Fruit fly (Drosophila melanogaster): ENCODE results near the gene Spag1.
A peak's percentile ranks its signal among the peaks of the same experiment; 100 is the strongest.

Spag1 gene

dm6 chr3R:26980282-26980691 lies 32.7 kb downstream of the Spag1 start (continued):
- TF ChIP-seq CG8281 (tag; optimal IDR thresholded peaks at IDR 0.05), result no peak
- TF ChIP-seq CoRest (tag; optimal IDR thresholded peaks at IDR 0.05), result no peak
- TF ChIP-seq CG3847 (GFP tag; IDR thresholded peaks at IDR 0.05), result no peak
- no peak for TF ChIP-seq org-1 (GFP tag; optimal IDR thresholded peaks at IDR 0.05)
- no peak for TF ChIP-seq CG9876 (GFP tag; optimal IDR thresholded peaks at IDR 0.05)
- peak; percentile 39 for TF ChIP-seq CG6765 (GFP tag; optimal IDR thresholded peaks at IDR 0.05)
- peak; percentile 48 for TF ChIP-seq CG3281 (GFP tag; optimal IDR thresholded peaks at IDR 0.05)
- TF ChIP-seq amos (GFP tag; IDR thresholded peaks at IDR 0.05; ENCODE audit: partially characterized antibody), result peak; percentile 48; the same call in 1 of the 2 replicates
- no peak for TF ChIP-seq bsh (GFP tag; optimal IDR thresholded peaks at IDR 0.05)
- TF ChIP-seq CG13624 (GFP tag; optimal IDR thresholded peaks at IDR 0.05), result no peak
- peak; percentile 23; the same call in 1 of the 3 replicates for TF ChIP-seq otp (GFP tag; IDR thresholded peaks at IDR 0.05)
- TF ChIP-seq D (optimal IDR thresholded peaks at IDR 0.05), result no peak
- TF ChIP-seq D (GFP tag; optimal IDR thresholded peaks at IDR 0.05), result no peak
- TF ChIP-seq bbx (GFP tag; IDR thresholded peaks at IDR 0.05; ENCODE audit: partially characterized antibody), result no peak
- TF ChIP-seq CG9817 (tag; optimal IDR thresholded peaks at IDR 0.05), result no peak
- TF ChIP-seq CG12219 (GFP tag; optimal IDR thresholded peaks at IDR 0.05), result no peak
- no peak for TF ChIP-seq NfI (GFP tag; optimal IDR thresholded peaks at IDR 0.05)
- TF ChIP-seq CG11398 (GFP tag; optimal IDR thresholded peaks at IDR 0.05), result no peak
- no peak for TF ChIP-seq CG7745 (tag; optimal IDR thresholded peaks at IDR 0.05)
- peak; percentile 56 for TF ChIP-seq sens (GFP tag)
- no peak for TF ChIP-seq trh (GFP tag; optimal IDR thresholded peaks at IDR 0.05)
- TF ChIP-seq grau (tag; optimal IDR thresholded peaks at IDR 0.05), result no peak
- TF ChIP-seq CG13287 (GFP tag; IDR thresholded peaks at IDR 0.05; ENCODE audit: partially characterized antibody), result peak; percentile 70
- TF ChIP-seq CG1647 (GFP tag; optimal IDR thresholded peaks at IDR 0.05), result no peak
- TF ChIP-seq sim (GFP tag; IDR thresholded peaks at IDR 0.05), result no peak
- TF ChIP-seq insv (GFP tag; optimal IDR thresholded peaks at IDR 0.05), result no peak
- no peak for TF ChIP-seq CG43689 (GFP tag; IDR thresholded peaks at IDR 0.05)
- TF ChIP-seq CG9215 (GFP tag; IDR thresholded peaks at IDR 0.05), result no peak
- TF ChIP-seq inv (GFP tag; IDR thresholded peaks at IDR 0.05; ENCODE audit: partially characterized antibody), result no peak
- TF ChIP-seq Hr3 (GFP tag; optimal IDR thresholded peaks at IDR 0.05), result no peak
- no peak for TF ChIP-seq Dad (GFP tag; optimal IDR thresholded peaks at IDR 0.05)
- no peak for TF ChIP-seq z (GFP tag; IDR thresholded peaks at IDR 0.05)
- TF ChIP-seq salm (tag; optimal IDR thresholded peaks at IDR 0.05), result no peak
- peak; percentile 46; the same call in 1 of the 2 replicates for TF ChIP-seq Rfx (GFP tag; IDR thresholded peaks at IDR 0.05)
- peak; percentile 71; the same call in 1 of the 3 replicates for TF ChIP-seq so (GFP tag; IDR thresholded peaks at IDR 0.05)
- no peak for TF ChIP-seq cad (GFP tag; optimal IDR thresholded peaks at IDR 0.05)
- peak; percentile 49 for TF ChIP-seq CG12769 (tag; optimal IDR thresholded peaks at IDR 0.05)
- no peak for TF ChIP-seq CG2678 (tag; optimal IDR thresholded peaks at IDR 0.05)
- no peak for TF ChIP-seq tll (GFP tag; optimal IDR thresholded peaks at IDR 0.05)
- no peak for TF ChIP-seq CG5180 (GFP tag; optimal IDR thresholded peaks at IDR 0.05)
- no peak for TF ChIP-seq dm (GFP tag; optimal IDR thresholded peaks at IDR 0.05)
- TF ChIP-seq CG3065 (GFP tag; optimal IDR thresholded peaks at IDR 0.05), result no peak
- TF ChIP-seq CG4404 (GFP tag; IDR thresholded peaks at IDR 0.05), result no peak
- TF ChIP-seq Hmx (GFP tag; optimal IDR thresholded peaks at IDR 0.05), result no peak
- TF ChIP-seq CG15269 (tag; optimal IDR thresholded peaks at IDR 0.05), result no peak
- peak; percentile 57 for TF ChIP-seq abd-A (tag; optimal IDR thresholded peaks at IDR 0.05)
- peak; percentile 34 for TF ChIP-seq gro (GFP tag; optimal IDR thresholded peaks at IDR 0.05)
- TF ChIP-seq klu (GFP tag; IDR thresholded peaks at IDR 0.05), result no peak
- no peak; the same call in 1 of the 2 replicates for TF ChIP-seq sens-2 (GFP tag; IDR thresholded peaks at IDR 0.05)
- TF ChIP-seq CG33213 (GFP tag; optimal IDR thresholded peaks at IDR 0.05), result no peak
- no peak for TF ChIP-seq pfk (GFP tag; optimal IDR thresholded peaks at IDR 0.05)
